Fruit fly (Drosophila melanogaster): ENCODE measurements around the gene AcCoAS.

DNA sequence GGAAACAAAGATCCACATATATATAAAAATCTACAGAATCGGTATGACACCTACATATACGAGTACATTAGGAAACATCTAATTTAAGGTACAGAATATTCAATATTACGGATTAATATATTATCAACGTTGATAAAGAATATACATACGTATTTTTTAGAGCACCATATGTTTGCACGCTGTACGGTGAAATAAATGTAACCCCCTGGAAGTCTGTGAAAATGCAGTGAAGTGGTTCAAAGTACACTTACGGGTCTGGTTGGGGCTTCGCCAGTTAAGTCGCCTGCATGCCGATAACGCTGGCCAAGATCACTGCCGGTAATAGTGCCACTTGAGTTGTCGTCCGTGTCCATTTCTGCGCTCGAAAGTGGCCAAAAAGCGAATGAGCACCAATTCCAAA, 23.6 kb upstream of the AcCoAS start:
- TF ChIP-seq CG11762 (GFP tag; optimal IDR thresholded peaks at IDR 0.05; ENCODE audit: insufficient read depth) (no peak), Hr39 (GFP tag; optimal IDR thresholded peaks at IDR 0.05) (no peak), dac (GFP tag; optimal IDR thresholded peaks at IDR 0.05) (no peak)

Measured in whole organism, prepupa.